Fruit fly (Drosophila melanogaster) whole organism, pupa: ENCODE measurements around the gene CG42232.

Source experiments
- CG13204 ChIP-seq: fragments of 200-800 bp; sonication (Bioruptor generic); optimal IDR thresholded peaks from 2 replicates; lab custom pipeline; 2018; ENCODE audit warnings: missing biosample characterization, mild to moderate bottlenecking, missing genetic modification characterization, moderate library complexity
- CG14655 ChIP-seq: fragments of 200-800 bp; sonication (Bioruptor generic); optimal IDR thresholded peaks from 3 replicates; lab custom pipeline; 2017; ENCODE audit warnings: mild to moderate bottlenecking, missing biosample characterization, missing genetic modification reagents, missing genetic modification characterization
- CG15710 ChIP-seq: fragments of 200-800 bp; sonication (Bioruptor generic); optimal IDR thresholded peaks from 2 replicates; lab custom pipeline; 2018; ENCODE audit warnings: missing biosample characterization, mild to moderate bottlenecking, missing genetic modification characterization, moderate library complexity
- CG17806 ChIP-seq: fragments of 200-800 bp; sonication (Bioruptor generic); optimal IDR thresholded peaks from 2 replicates; lab custom pipeline; 2018; ENCODE audit warnings: missing biosample characterization, mild to moderate bottlenecking, missing genetic modification characterization, moderate library complexity
- CG32121 ChIP-seq: fragments of 200-800 bp; sonication (Bioruptor generic); IDR thresholded peaks from 2 replicates; pipeline ENCODE4 v1.3.6; 2022; ENCODE audit warnings: missing biosample characterization, missing genetic modification characterization
- CG34367 ChIP-seq: fragments of 200-800 bp; sonication (Bioruptor generic); optimal IDR thresholded peaks from 2 replicates; lab custom pipeline; 2018; ENCODE audit warnings: missing biosample characterization, mild to moderate bottlenecking, missing genetic modification characterization
- CG8301 ChIP-seq: fragments of 200-800 bp; sonication (Bioruptor generic); optimal IDR thresholded peaks from 2 replicates; lab custom pipeline; 2018; ENCODE audit warnings: missing biosample characterization, mild to moderate bottlenecking, missing genetic modification characterization
- CG9948 ChIP-seq: fragments of 200-800 bp; sonication (Bioruptor generic); optimal IDR thresholded peaks from 2 replicates; lab custom pipeline; 2018; ENCODE audit warnings: missing biosample characterization, mild to moderate bottlenecking, missing genetic modification characterization, moderate library complexity
- EcR ChIP-seq: fragments of 200-800 bp; sonication (Bioruptor generic); optimal IDR thresholded peaks from 3 replicates; lab custom pipeline; 2019; ENCODE audit warnings: missing biosample characterization, missing genetic modification characterization, mild to moderate bottlenecking, moderate library complexity, missing genetic modification reagents
- Pif1A ChIP-seq: fragments of 200-800 bp; sonication (Bioruptor generic); optimal IDR thresholded peaks from 3 replicates; lab custom pipeline; 2016; ENCODE audit warnings: missing biosample characterization, missing genetic modification characterization
- fd96Ca ChIP-seq: fragments of 200-800 bp; sonication (Bioruptor generic); IDR thresholded peaks from 3 replicates; pipeline ENCODE4 v1.3.6; 2022; ENCODE audit warnings: missing biosample characterization, missing genetic modification characterization
- gl ChIP-seq: fragments of 200-800 bp; sonication (Bioruptor generic); optimal IDR thresholded peaks from 2 replicates; lab custom pipeline; 2018; ENCODE audit warnings: missing biosample characterization, mild to moderate bottlenecking, missing genetic modification characterization

DNA sequence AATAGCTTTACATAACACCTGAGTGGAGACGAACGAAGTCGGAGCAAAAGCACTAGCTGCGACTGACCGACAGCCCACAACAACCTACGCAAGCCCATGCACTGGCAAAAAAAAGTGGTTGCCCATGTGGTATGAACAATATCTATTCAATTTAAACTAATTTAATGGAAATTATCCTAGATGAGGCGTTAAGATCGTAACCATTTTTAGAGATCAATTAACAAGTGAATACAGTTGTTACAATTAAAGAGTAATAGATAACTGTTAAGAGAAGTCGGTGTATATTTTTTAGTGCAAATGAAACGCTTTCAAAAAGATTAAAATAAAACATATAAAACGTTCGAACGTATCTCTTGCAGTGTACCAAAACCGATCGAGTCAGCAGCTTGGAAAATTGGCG, 26.7 kb upstream of the CG42232 start:
- no peak for TF ChIP-seq CG15710 (tag; lab: Kevin White, UChicago)
- TF ChIP-seq fd96Ca (GFP tag; lab: Robert Waterston, UW), result peak; percentile 74; the same call in 2 of the 3 replicates
- no peak for TF ChIP-seq CG9948 (tag; lab: Kevin White, UChicago)
- peak; percentile 76 for TF ChIP-seq CG32121 (GFP tag; lab: Robert Waterston, UW)
- TF ChIP-seq CG13204, result no peak
- TF ChIP-seq Pif1A (GFP tag; lab: Kevin White, UChicago), result peak; percentile 68
- TF ChIP-seq EcR (GFP tag; lab: Kevin White, UChicago), result no peak
- no peak for TF ChIP-seq gl (tag; lab: Kevin White, UChicago)
- peak; percentile 92 for TF ChIP-seq CG14655 (GFP tag; lab: Kevin White, UChicago)
- TF ChIP-seq CG34367, result peak; percentile 47
- TF ChIP-seq CG8301 (tag; lab: Kevin White, UChicago), result peak; percentile 92
- peak; percentile 30 for TF ChIP-seq CG17806
